Worm (Caenorhabditis elegans): ENCODE data around the gene irld-17.

Gene irld-17

ce11 chrV:1662270-1662669 is 30.5 kb downstream of the irld-17 start, which contains the start of gene irld-40:
TSS of gene irld-40 (plus strand) at chrV:1662570.
- TF ChIP-seq W03F9.2 (tag; optimal IDR thresholded peaks at IDR 0.05) = no peak
- no peak for TF ChIP-seq him-1 (tag; optimal IDR thresholded peaks at IDR 0.05)
- no peak for TF ChIP-seq dao-5 (tag; optimal IDR thresholded peaks at IDR 0.05)

- no peak for TF ChIP-seq dao-5 (tag; optimal IDR thresholded peaks at IDR 0.05)
- TF ChIP-seq W03F9.2 (tag; optimal IDR thresholded peaks at IDR 0.05) = no peak
- TF ChIP-seq him-1 (tag; optimal IDR thresholded peaks at IDR 0.05) = no peak
These were observed 33.1 kb downstream of the irld-17 start, which contains the start of gene K04F1.9 for ce11 chrV:1664921-1665320. TSS of gene K04F1.9 (plus strand) at chrV:1665221.

- no peak for TF ChIP-seq him-1 (tag; optimal IDR thresholded peaks at IDR 0.05)
- no peak for TF ChIP-seq dao-5 (tag; optimal IDR thresholded peaks at IDR 0.05)
- TF ChIP-seq W03F9.2 (tag; optimal IDR thresholded peaks at IDR 0.05) = no peak
These were observed 35.1 kb downstream of the irld-17 start, which contains the start of gene K04F1.8 for ce11 chrV:1666904-1667303. TSS of gene K04F1.8 (plus strand) at chrV:1667204.

- TF ChIP-seq dao-5 (tag; optimal IDR thresholded peaks at IDR 0.05) (no peak), W03F9.2 (tag; optimal IDR thresholded peaks at IDR 0.05) (no peak), him-1 (tag; optimal IDR thresholded peaks at IDR 0.05) (no peak)
These were observed 36.4 kb downstream of the irld-17 start, which contains the start of gene irld-42 for ce11 chrV:1668216-1668615. TSS of gene irld-42 (plus strand) at chrV:1668516.

ce11 chrV:1678228-1678627 is 46.4 kb downstream of the irld-17 start, which contains the start of gene srw-98:
TSS of gene srw-98 (minus strand) at chrV:1678328.
- TF ChIP-seq him-1 (tag; optimal IDR thresholded peaks at IDR 0.05) (no peak), dao-5 (tag; optimal IDR thresholded peaks at IDR 0.05) (no peak)

ce11 chrV:1680770-1681169 is 49.0 kb downstream of the irld-17 start, which contains the start of gene srw-91:
TSS of gene srw-91 (minus strand) at chrV:1680870.
- no peak for TF ChIP-seq dao-5 (tag; optimal IDR thresholded peaks at IDR 0.05)
- no peak for TF ChIP-seq W03F9.2 (tag; optimal IDR thresholded peaks at IDR 0.05)
- TF ChIP-seq him-1 (tag; optimal IDR thresholded peaks at IDR 0.05) = no peak

- TF ChIP-seq W03F9.2 (tag; optimal IDR thresholded peaks at IDR 0.05) = no peak
- no peak for TF ChIP-seq dao-5 (tag; optimal IDR thresholded peaks at IDR 0.05)
- no peak for TF ChIP-seq him-1 (tag; optimal IDR thresholded peaks at IDR 0.05)
These were observed 50.5 kb downstream of the irld-17 start, which contains the start of gene srh-3 for ce11 chrV:1682279-1682678. TSS of gene srh-3 (plus strand) at chrV:1682579.

ce11 chrV:1685328-1685727 is 53.5 kb downstream of the irld-17 start, which contains the start of gene srh-5:
TSS of gene srh-5 (plus strand) at chrV:1685628.
- TF ChIP-seq dao-5 (tag; optimal IDR thresholded peaks at IDR 0.05) (no peak), W03F9.2 (tag; optimal IDR thresholded peaks at IDR 0.05) (no peak), him-1 (tag; optimal IDR thresholded peaks at IDR 0.05) (no peak)

Measured in whole organism, L4/young adult.